Fruit fly (Drosophila melanogaster) whole organism: Measurements from ENCODE around the gene dpr18.

Experiments used
- CG8478 ChIP-seq: fragments of >200 bp; optimal IDR thresholded peaks from 2 replicates; lab custom pipeline; 2018; ENCODE audit warnings: inconsistent platforms
- Dll ChIP-seq: fragments of >200 bp; optimal IDR thresholded peaks from 2 replicates; lab custom pipeline; 2017
- EcR ChIP-seq, 2 experiments: fragments of >200 bp; optimal IDR thresholded peaks; 2 replicates each; lab custom pipeline; 2017; ENCODE audit warnings: missing biosample characterization in 2 of 2, missing genetic modification characterization in 2 of 2, missing genetic modification reagents in 2 of 2
- pan ChIP-seq: fragments of >200 bp; optimal IDR thresholded peaks from 2 replicates; lab custom pipeline; 2017
- psq ChIP-seq: fragments of >200 bp; optimal IDR thresholded peaks from 2 replicates; lab custom pipeline; 2017
- usp ChIP-seq: fragments of >200 bp; optimal IDR thresholded peaks from 2 replicates; lab custom pipeline; 2017; ENCODE audit warnings: missing biosample characterization, missing genetic modification characterization, mixed read lengths

dpr18 gene

DNA sequence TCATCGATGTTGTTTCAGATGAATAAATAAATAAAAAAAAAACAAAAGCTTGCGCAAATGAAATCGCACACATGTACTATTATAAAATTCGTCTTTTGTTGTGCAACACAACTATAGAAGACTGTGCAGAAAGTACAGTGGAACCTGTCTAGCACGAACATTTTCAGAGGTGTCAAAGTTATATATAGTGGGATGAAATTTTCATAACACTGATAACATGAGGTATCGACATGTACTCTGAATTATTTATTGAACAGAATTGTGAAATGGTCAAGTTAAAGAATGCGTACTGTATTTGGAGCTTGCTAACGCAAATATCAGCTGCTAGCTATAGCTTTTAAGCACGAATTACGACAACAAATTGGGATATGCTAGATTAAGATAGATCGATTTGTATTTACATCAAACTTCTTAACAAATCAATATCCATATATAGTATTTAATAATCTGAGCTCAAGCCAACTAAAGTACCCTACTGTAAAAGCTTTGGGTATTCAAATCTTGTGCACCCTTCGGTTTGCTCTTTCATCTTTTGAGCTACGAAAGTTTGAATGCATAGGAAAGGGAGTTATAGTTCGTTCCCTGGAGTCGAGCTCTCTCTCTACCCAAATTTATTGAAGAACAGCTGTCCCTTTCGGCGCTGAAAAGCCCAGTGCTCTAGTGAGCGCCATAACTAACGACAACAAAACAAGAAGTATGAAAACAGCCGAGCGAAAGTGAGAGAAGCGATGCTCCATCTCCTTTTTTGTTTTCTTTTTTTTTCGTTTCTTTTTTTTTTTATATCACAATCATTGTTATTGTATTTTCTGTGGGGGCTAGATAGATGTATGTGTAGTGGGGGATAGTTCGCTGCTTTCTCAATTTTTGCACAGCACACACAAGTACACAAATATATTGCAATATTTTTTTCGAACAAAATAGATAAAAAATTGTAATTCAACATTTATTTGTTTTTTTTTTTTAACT, 26.9 kb downstream of the dpr18 start:
- TF ChIP-seq EcR (GFP tag; optimal IDR thresholded peaks at IDR 0.05; lab: Kevin White, UChicago): no peak
- TF ChIP-seq CG8478 (lab: Kevin White, UChicago): no peak
- TF ChIP-seq psq (lab: Kevin White, UChicago): no peak
- TF ChIP-seq Dll: no peak
- TF ChIP-seq pan (lab: Kevin White, UChicago): no peak
- TF ChIP-seq usp (GFP tag; lab: Kevin White, UChicago): no peak

DNA sequence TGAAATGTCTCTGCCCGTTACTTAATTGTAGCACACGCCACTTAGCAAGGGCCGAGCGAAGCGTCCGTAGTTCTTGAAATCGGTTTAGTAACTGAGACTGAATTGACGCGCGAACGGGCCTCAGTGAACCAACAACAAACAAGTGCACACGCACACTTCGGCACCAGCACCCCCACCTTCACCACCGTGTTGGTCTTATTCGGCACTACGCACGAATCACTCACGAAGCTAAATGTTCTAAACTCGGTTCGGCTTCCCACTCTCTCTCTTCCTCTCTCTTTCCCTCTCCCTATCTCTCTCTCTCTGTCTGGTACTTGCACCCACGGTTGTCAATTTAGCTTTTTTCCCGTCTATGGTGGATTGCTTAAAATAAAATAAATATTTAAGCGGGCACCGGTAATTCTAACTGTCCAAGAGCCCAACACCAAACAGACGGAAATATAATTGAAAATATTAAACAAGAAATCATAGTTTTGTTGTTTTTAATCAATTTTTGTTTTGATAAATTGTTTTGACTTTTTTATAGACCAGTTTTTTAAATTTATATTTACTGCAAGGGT, 28.0 kb downstream of the dpr18 start, which contains the start of gene Tob:
Gene Tob (minus strand): TSS at position 65 of the 560 bp plus-strand sequence.
- TF ChIP-seq EcR (GFP tag; optimal IDR thresholded peaks at IDR 0.05; lab: Kevin White, UChicago) (no peak), pan (lab: Kevin White, UChicago) (no peak), CG8478 (lab: Kevin White, UChicago) (no peak), usp (GFP tag; lab: Kevin White, UChicago) (no peak), psq (lab: Kevin White, UChicago) (no peak), Dll (no peak)

DNA sequence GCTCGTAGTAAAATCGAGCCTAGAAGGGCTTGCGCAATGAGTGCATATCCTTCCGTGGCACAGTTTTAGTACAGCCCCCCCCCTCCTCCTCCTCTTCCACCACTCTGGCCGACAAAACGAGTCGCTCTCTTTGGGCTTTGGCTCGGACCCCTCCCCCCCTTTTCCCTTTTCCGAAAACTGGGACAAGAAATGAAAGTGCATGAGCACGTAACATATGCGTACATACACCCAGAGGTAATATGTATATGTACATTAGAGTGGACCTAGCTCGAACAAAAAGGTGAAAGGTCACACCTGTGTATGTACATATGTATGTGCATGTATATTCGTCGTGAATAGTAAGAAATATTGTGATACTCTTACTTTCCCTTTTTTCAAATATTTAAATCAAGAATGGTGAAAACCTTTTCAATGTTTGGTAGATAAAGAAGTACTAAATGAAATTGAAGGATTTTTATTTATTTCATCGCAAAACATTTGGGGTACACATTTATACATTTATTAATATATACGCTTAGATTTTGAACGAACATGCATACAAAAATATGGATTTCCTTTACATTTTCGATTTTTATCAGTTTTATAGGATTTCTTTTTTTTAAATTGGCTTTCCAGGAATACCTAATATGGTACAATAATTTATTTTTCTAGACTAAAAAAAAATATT, 29.2 kb downstream of the dpr18 start:
- TF ChIP-seq pan (lab: Kevin White, UChicago) (no peak), usp (GFP tag; lab: Kevin White, UChicago) (no peak), psq (lab: Kevin White, UChicago) (no peak)

DNA sequence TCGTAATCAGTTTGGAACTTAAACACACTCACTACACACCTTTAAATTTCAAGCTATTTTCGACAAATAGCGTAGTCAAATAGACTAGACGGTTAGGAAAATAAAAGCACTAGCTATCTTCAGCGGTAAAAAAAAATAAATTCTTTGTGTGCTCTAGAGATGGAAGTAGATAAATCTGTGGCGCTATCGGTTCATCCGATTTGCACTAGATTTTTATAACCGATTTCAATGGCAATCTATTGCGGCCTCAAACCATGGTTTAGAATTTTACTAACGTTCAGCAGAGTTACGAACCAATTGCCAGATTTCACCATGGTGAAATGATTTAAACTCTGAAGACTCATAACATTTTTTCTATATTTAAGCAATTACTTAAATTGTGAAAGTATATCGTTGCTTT, 33.0 kb downstream of the dpr18 start:
- TF ChIP-seq Dll (no peak), psq (lab: Kevin White, UChicago) (no peak), pan (lab: Kevin White, UChicago) (no peak), CG8478 (lab: Kevin White, UChicago) (no peak), usp (GFP tag; lab: Kevin White, UChicago) (no peak), EcR (GFP tag; optimal IDR thresholded peaks at IDR 0.05; lab: Kevin White, UChicago) (no peak)

DNA sequence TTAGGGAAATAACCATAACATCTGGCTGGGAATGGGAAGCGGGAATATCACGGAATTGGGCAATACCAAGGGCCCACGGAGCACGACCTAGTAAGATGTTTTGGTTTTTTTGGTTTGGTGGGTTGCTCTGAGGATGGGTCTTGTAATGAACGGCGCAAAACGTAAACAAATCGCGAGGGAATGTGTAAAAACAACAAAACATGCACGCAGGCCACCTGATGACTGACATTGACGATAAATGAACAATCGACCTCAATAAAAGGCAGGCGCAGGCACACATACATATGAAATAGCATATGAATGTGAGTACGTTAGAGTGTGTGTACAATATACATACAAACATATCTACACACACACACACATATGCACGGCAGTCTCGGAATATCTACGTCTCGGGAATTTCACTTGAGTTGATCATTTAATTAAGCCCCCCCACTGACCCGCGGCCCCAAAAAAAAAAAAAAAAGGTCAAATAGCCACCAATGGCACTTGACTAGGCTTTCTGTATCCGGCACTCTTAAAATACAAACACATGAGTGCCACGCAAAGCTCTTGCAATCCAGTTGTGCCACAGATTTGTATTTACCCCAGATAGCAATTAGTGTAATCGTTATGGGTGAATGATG, 37.3 kb downstream of the dpr18 start:
- no peak for TF ChIP-seq psq (lab: Kevin White, UChicago)
- TF ChIP-seq pan (lab: Kevin White, UChicago): no peak
- TF ChIP-seq EcR (GFP tag; optimal IDR thresholded peaks at IDR 0.05; lab: Kevin White, UChicago): no peak
- TF ChIP-seq CG8478 (lab: Kevin White, UChicago): no peak
- TF ChIP-seq usp (GFP tag; lab: Kevin White, UChicago): no peak
- no peak for TF ChIP-seq Dll

DNA sequence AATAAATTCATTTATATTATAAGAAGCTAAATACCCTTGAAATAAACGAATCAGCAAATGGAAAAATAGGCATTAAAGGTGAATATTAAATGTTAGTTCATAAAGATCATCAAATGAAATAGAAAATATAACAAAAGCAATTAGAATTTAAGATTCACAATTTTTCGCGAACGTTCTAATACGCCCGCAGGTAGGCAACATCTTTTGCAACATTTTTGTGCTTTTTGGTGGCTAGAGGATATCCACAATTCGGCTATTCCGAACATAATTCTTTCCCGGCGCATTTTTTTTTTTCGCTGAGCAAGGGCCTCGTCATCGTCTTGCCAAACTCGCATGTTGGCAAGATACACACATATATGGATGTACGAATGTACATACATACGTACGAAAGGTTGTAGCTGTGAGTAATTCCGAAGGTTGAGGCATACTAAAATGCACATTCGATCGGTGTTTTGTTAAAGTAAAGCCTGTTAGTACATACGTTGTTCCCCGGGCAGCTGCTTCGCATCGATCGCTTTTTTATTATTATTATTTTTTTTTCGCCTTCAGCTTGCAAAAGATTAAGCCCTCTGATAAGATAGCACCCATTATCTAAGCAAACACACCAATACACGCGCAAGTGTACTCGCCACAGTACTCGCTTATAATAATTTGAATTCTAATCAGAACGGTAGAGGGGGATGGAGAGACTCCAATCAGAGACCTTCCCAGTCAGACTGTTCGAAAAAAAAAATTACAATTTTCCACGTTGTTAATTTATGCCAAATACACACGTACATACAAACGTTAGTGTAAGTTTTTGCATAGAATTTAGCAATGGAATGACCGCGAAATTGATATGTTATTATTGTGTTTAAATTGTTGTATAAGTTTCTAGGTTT, 39.0 kb downstream of the dpr18 start:
- TF ChIP-seq pan (lab: Kevin White, UChicago) (no peak), psq (lab: Kevin White, UChicago) (no peak), CG8478 (lab: Kevin White, UChicago) (no peak)

DNA sequence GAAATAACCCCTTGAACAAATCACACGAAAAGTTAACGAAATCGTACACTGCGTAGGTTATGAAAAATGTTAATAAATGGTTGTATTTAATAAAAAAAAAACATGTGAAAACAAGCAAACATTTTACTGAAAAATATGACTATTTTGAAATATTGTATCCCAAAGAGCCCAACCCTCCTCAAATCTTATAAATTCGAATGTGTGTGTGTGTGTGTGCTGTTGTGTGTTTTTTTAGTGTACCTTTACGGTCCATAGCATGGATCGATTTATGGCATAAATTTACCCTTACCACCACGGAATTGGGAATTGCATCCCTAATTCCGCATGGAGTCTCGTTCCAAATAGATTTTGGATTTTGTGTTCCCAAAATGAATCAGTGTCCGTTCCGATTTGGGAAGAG, 39.9 kb downstream of the dpr18 start:
- no peak for TF ChIP-seq Dll
- no peak for TF ChIP-seq CG8478 (lab: Kevin White, UChicago)
- TF ChIP-seq usp (GFP tag; lab: Kevin White, UChicago): no peak

DNA sequence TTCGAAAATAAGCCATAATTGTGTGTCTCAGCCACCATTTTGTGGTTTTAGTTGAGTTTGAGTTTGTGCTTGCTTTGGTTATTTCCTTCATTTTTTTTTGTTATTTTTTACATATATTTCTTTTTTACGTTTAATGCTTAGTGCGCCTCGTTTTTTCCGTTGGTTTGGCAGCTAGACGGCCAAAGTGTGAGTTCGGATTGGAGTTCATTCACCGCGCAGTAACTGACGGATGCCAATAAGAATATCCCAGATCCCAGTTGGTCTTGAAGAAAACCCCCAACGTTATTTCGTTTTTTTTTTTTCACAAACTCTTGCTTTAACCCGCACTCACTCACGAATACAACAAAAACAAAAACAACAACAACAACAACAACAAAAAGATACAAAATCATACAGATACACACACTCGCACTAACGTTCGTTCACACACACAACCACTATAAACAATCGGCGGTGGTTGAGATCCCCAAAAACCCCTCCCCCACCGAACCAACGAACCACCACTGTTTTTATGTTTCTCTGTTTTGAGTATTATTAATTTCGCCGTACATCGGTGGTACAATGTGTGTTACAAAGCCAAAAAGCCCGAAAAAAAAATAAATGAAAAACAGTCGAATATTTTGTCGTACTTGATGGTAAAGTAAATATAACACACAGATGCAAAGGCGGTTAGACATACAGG, 40.7 kb downstream of the dpr18 start:
- TF ChIP-seq CG8478 (lab: Kevin White, UChicago): no peak
- peak in 1 of 2 experiments; percentile 15 for TF ChIP-seq EcR (GFP tag; optimal IDR thresholded peaks at IDR 0.05; lab: Kevin White, UChicago)
- no peak for TF ChIP-seq usp (GFP tag; lab: Kevin White, UChicago)

DNA sequence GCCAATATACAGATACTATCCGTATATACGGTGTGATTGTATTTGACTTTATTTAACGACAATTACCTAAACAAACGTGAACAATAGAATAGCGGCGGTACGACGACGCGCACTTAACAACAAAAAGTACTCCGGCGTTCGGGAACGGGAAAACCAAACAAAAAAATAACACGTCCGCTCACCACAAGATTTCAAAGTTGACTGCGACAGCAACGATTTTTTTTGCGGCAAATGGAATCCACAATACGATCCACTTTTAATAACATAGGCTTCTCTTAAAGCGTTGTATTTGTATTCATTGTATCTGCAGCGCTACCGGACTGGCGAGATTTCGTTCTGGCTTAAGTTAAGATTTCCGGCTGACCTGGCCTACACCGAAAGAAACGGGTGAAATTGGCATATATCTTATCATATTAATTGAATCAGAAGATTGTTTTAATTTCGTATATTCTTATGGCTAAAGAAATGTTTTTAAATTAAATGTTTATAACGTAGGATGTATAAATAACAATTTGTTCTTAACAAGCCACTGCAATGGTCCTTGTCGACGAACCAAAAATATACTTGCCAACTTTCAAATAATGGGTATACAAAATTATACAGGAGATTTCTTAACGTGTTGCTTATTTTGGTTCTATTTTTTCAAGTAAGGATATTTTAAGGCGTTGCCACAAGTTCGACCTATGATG, 41.3 kb downstream of the dpr18 start, which contains the start of the genes CG42353 and CG42354:
Gene CG42353 (minus strand): TSS at position 209 of the 689 bp plus-strand sequence.
Gene CG42354 (minus strand): TSS at position 209 of the 689 bp plus-strand sequence.
- TF ChIP-seq Dll: no peak
- no peak for TF ChIP-seq EcR (GFP tag; optimal IDR thresholded peaks at IDR 0.05; lab: Kevin White, UChicago)
- no peak for TF ChIP-seq psq (lab: Kevin White, UChicago)
- TF ChIP-seq usp (GFP tag; lab: Kevin White, UChicago): no peak
- no peak for TF ChIP-seq CG8478 (lab: Kevin White, UChicago)
- TF ChIP-seq pan (lab: Kevin White, UChicago): no peak
